Worm (Caenorhabditis elegans) whole organism, L4 larva: Measurements from ENCODE around the gene irld-49.

Experiments used
- F37D6.2 ChIP-seq: sonication (generic microtip); optimal IDR thresholded peaks from 2 replicates; lab custom pipeline; 2016; ENCODE audit warnings: mild to moderate bottlenecking, missing genetic modification characterization, missing compliant biosample characterization
- F44E2.7 ChIP-seq: fragments of 200-800 bp; sonication (Bioruptor generic); IDR thresholded peaks from 2 replicates; pipeline ENCODE4 v2.1.2; 2022; ENCODE audit warnings: missing genetic modification characterization, missing compliant biosample characterization
- F49E8.2 ChIP-seq: sonication (generic microtip); optimal IDR thresholded peaks from 2 replicates; lab custom pipeline; 2016; ENCODE audit warnings: missing compliant biosample characterization, mild to moderate bottlenecking, missing genetic modification characterization, borderline replicate concordance
- R02D3.7 ChIP-seq: fragments of 150-350 bp; sonication (generic microtip); optimal IDR thresholded peaks from 3 replicates; lab custom pipeline; 2014; ENCODE audit warnings: missing biosample characterization, missing genetic modification characterization
- T26A8.4 ChIP-seq: fragments of 200-800 bp; sonication (Bioruptor generic); IDR thresholded peaks from 2 replicates; pipeline ENCODE4 v1.3.6; 2022; ENCODE audit warnings: missing genetic modification characterization, missing compliant biosample characterization
- arid-1 ChIP-seq: fragments of 200-800 bp; sonication (Bioruptor generic); conservative IDR thresholded peaks from 2 replicates; pipeline ENCODE4 v1.3.6; 2022; ENCODE audit warnings: missing genetic modification reagents, missing genetic modification characterization, missing compliant biosample characterization
- ceh-20 ChIP-seq: fragments of 200-800 bp; sonication (Bioruptor generic); IDR thresholded peaks from 2 replicates; pipeline ENCODE4 v1.3.6; 2022; ENCODE audit warnings: missing genetic modification reagents, missing genetic modification characterization, missing compliant biosample characterization
- ceh-44 ChIP-seq: fragments of 200-800 bp; sonication (Bioruptor generic); IDR thresholded peaks from 2 replicates; pipeline ENCODE4 v1.3.6; 2022; ENCODE audit warnings: missing genetic modification reagents, missing genetic modification characterization, missing compliant biosample characterization
- ceh-82 ChIP-seq: sonication (generic microtip); optimal IDR thresholded peaks from 2 replicates; lab custom pipeline; 2017; ENCODE audit warnings: missing biosample characterization, missing genetic modification characterization
- ces-1 ChIP-seq: fragments of 150-350 bp; sonication (generic microtip); optimal IDR thresholded peaks from 4 replicates; lab custom pipeline; 2014; ENCODE audit warnings: missing biosample characterization, missing genetic modification reagents, missing genetic modification characterization
- cey-2 ChIP-seq: sonication (generic microtip); optimal IDR thresholded peaks from 3 replicates; lab custom pipeline; 2017; ENCODE audit warnings: missing genetic modification characterization, mild to moderate bottlenecking, missing compliant biosample characterization, antibody characterized with exemption, borderline replicate concordance; ENCODE audit not compliant: insufficient read depth
- ctbp-1 ChIP-seq: fragments of 200-800 bp; sonication (Bioruptor generic); IDR thresholded peaks from 2 replicates; pipeline ENCODE4 v1.3.6; 2022; ENCODE audit warnings: missing genetic modification reagents, missing genetic modification characterization, missing compliant biosample characterization
- daf-19 ChIP-seq: fragments of 200-800 bp; sonication (Bioruptor generic); conservative IDR thresholded peaks from 2 replicates; pipeline ENCODE4 v1.3.6; 2022; ENCODE audit warnings: missing genetic modification characterization, missing compliant biosample characterization
- dmd-6 ChIP-seq: fragments of 200-800 bp; sonication (Bioruptor generic); IDR thresholded peaks from 2 replicates; pipeline ENCODE4 v1.3.6; 2022; ENCODE audit warnings: missing genetic modification reagents, missing genetic modification characterization, missing compliant biosample characterization
- dmd-8 ChIP-seq: fragments of 200-800 bp; sonication (Bioruptor generic); IDR thresholded peaks from 2 replicates; pipeline ENCODE4 v1.3.6; 2022; ENCODE audit warnings: missing genetic modification characterization, missing compliant biosample characterization
- duxl-1 ChIP-seq: sonication (generic microtip); optimal IDR thresholded peaks from 2 replicates; lab custom pipeline; 2016; ENCODE audit warnings: mild to moderate bottlenecking, missing genetic modification characterization, moderate library complexity, missing compliant biosample characterization; ENCODE audit not compliant: poor library complexity
- dve-1 ChIP-seq: sonication (generic microtip); optimal IDR thresholded peaks from 2 replicates; lab custom pipeline; 2017; ENCODE audit warnings: antibody characterized with exemption, mild to moderate bottlenecking, missing genetic modification characterization, missing compliant biosample characterization; ENCODE audit not compliant: insufficient read depth
- egl-27 ChIP-seq: sonication (generic microtip); optimal IDR thresholded peaks from 3 replicates; lab custom pipeline; 2017; ENCODE audit warnings: missing biosample characterization, missing genetic modification reagents, missing genetic modification characterization
- fkh-10 ChIP-seq: fragments of 150-350 bp; optimal IDR thresholded peaks from 2 replicates; lab custom pipeline; 2014; ENCODE audit warnings: missing biosample characterization, missing genetic modification reagents, missing genetic modification characterization
- hif-1 ChIP-seq, 2 experiments: sonication (generic microtip); optimal IDR thresholded peaks; 2 replicates each; lab custom pipeline; 2016 to 2017; ENCODE audit warnings: missing compliant biosample characterization in 2 of 2, missing genetic modification characterization in 2 of 2, missing genetic modification reagents in 2 of 2, missing genotype in 2 of 2, mild to moderate bottlenecking in 1 of 2
- hlh-11 ChIP-seq: fragments of 200-800 bp; sonication (Bioruptor generic); optimal IDR thresholded peaks from 2 replicates; lab custom pipeline; 2018; ENCODE audit warnings: mild to moderate bottlenecking, missing genetic modification characterization, missing compliant biosample characterization
- hlh-30 ChIP-seq: sonication (generic microtip); optimal IDR thresholded peaks from 2 replicates; lab custom pipeline; 2017; ENCODE audit warnings: antibody characterized with exemption, mild to moderate bottlenecking, missing genetic modification characterization, missing compliant biosample characterization; ENCODE audit not compliant: insufficient read depth
- hmg-1.1 ChIP-seq: fragments of 200-800 bp; sonication (Bioruptor generic); IDR thresholded peaks from 2 replicates; pipeline ENCODE4 v1.3.6; 2022; ENCODE audit warnings: missing genetic modification reagents, missing genetic modification characterization, missing compliant biosample characterization
- jun-1 ChIP-seq: fragments of 150-350 bp; optimal IDR thresholded peaks from 2 replicates; lab custom pipeline; 2014; ENCODE audit warnings: missing biosample characterization, missing genetic modification reagents, missing genetic modification characterization
- lim-7 ChIP-seq: fragments of 200-800 bp; sonication (Bioruptor generic); IDR thresholded peaks from 2 replicates; pipeline ENCODE4 v1.3.6; 2022; ENCODE audit warnings: missing genetic modification characterization, missing compliant biosample characterization
- lin-13 ChIP-seq: fragments of 150-350 bp; optimal IDR thresholded peaks from 2 replicates; lab custom pipeline; 2014; ENCODE audit warnings: missing biosample characterization, missing genetic modification reagents, missing genetic modification characterization
- mdl-1 ChIP-seq, 2 experiments: fragments of 150-350 bp in 1 of 2; sonication (generic microtip) in 1 of 2; optimal IDR thresholded peaks; 2 replicates each; lab custom pipeline; 2014 to 2017; ENCODE audit warnings: missing biosample characterization in 2 of 2, missing genetic modification characterization in 2 of 2
- mdt-29 ChIP-seq: fragments of 200-800 bp; sonication (Bioruptor generic); IDR thresholded peaks from 2 replicates; pipeline ENCODE4 v1.3.6; 2022; ENCODE audit warnings: missing genetic modification reagents, missing genetic modification characterization, missing compliant biosample characterization
- mep-1 ChIP-seq: fragments of 150-350 bp; sonication (generic microtip); optimal IDR thresholded peaks from 3 replicates; lab custom pipeline; 2014; ENCODE audit warnings: missing biosample characterization, missing genetic modification characterization
- mes-2 ChIP-seq: sonication (generic microtip); optimal IDR thresholded peaks from 2 replicates; lab custom pipeline; 2016; ENCODE audit warnings: missing genotype, mild to moderate bottlenecking, missing genetic modification characterization, missing compliant biosample characterization; ENCODE audit not compliant: poor library complexity, severe bottlenecking
- mxl-2 ChIP-seq: fragments of 200-800 bp; sonication (Bioruptor generic); conservative IDR thresholded peaks from 2 replicates; pipeline ENCODE4 v1.3.6; 2022; ENCODE audit warnings: missing genetic modification reagents, missing genetic modification characterization, missing compliant biosample characterization
- mxl-3 ChIP-seq: fragments of 200-800 bp; sonication (Bioruptor generic); optimal IDR thresholded peaks from 2 replicates; lab custom pipeline; 2018; ENCODE audit warnings: mild to moderate bottlenecking, missing genetic modification characterization, missing compliant biosample characterization
- nhr-10 ChIP-seq: fragments of 150-350 bp; optimal IDR thresholded peaks from 2 replicates; lab custom pipeline; 2014; ENCODE audit warnings: missing biosample characterization, missing genetic modification characterization
- nhr-25 ChIP-seq: sonication (generic microtip); optimal IDR thresholded peaks from 2 replicates; lab custom pipeline; 2017; ENCODE audit warnings: missing genetic modification characterization, mild to moderate bottlenecking, missing compliant biosample characterization, antibody characterized with exemption, moderate library complexity, borderline replicate concordance; ENCODE audit not compliant: insufficient read depth
- nhr-28 ChIP-seq: fragments of 150-350 bp; optimal IDR thresholded peaks from 2 replicates; lab custom pipeline; 2014; ENCODE audit warnings: missing biosample characterization, missing genetic modification characterization
- nhr-41 ChIP-seq: fragments of 200-800 bp; sonication (Bioruptor generic); IDR thresholded peaks from 2 replicates; pipeline ENCODE4 v1.3.6; 2022; ENCODE audit warnings: missing genetic modification reagents, missing genetic modification characterization, missing compliant biosample characterization
- nhr-42 ChIP-seq: fragments of 200-800 bp; sonication (Bioruptor generic); IDR thresholded peaks from 2 replicates; pipeline ENCODE4 v1.3.6; 2022; ENCODE audit warnings: missing genetic modification characterization, missing compliant biosample characterization
- nhr-48 ChIP-seq: sonication (generic microtip); optimal IDR thresholded peaks from 2 replicates; lab custom pipeline; 2016; ENCODE audit warnings: mild to moderate bottlenecking, missing genetic modification characterization, missing compliant biosample characterization
- nhr-77 ChIP-seq: fragments of 150-350 bp; optimal IDR thresholded peaks from 2 replicates; lab custom pipeline; 2014; ENCODE audit warnings: missing biosample characterization, missing genetic modification characterization
- pha-4 ChIP-seq, 2 experiments: fragments of 150-350 bp in 1 of 2; fragments of 200-800 bp in 1 of 2; sonication (Bioruptor generic) in 1 of 2; IDR thresholded peaks in 1 of 2; optimal IDR thresholded peaks in 1 of 2; 2 replicates each; pipeline versions ENCODE4 v1.3.6 to Lab custom; 2014 to 2022; ENCODE audit warnings: missing genetic modification characterization in 2 of 2, missing genetic modification reagents in 2 of 2, missing biosample characterization in 1 of 2, missing compliant biosample characterization in 1 of 2
- rbr-2 ChIP-seq: sonication (generic microtip); optimal IDR thresholded peaks from 2 replicates; lab custom pipeline; 2016; ENCODE audit warnings: missing genotype, missing genetic modification characterization, missing compliant biosample characterization
- saeg-2 ChIP-seq: fragments of 200-800 bp; sonication (Bioruptor generic); IDR thresholded peaks from 2 replicates; pipeline ENCODE4 v1.3.6; 2022; ENCODE audit warnings: missing genetic modification reagents, missing genetic modification characterization, missing compliant biosample characterization
- sdz-12 ChIP-seq: fragments of 200-800 bp; sonication (Bioruptor generic); optimal IDR thresholded peaks from 2 replicates; lab custom pipeline; 2018; ENCODE audit warnings: mild to moderate bottlenecking, missing genetic modification characterization, missing compliant biosample characterization
- skn-1 ChIP-seq: fragments of 150-350 bp; optimal IDR thresholded peaks from 2 replicates; lab custom pipeline; 2014; ENCODE audit warnings: missing biosample characterization, missing genetic modification characterization
- snpc-1.2 ChIP-seq: fragments of 200-800 bp; sonication (Bioruptor generic); IDR thresholded peaks from 2 replicates; pipeline ENCODE4 v1.3.6; 2022; ENCODE audit warnings: missing genetic modification reagents, missing genetic modification characterization, missing compliant biosample characterization
- unc-39 ChIP-seq: sonication (generic microtip); optimal IDR thresholded peaks from 2 replicates; lab custom pipeline; 2017; ENCODE audit warnings: missing biosample characterization, missing genetic modification characterization
- zfp-3 ChIP-seq: fragments of 200-800 bp; sonication (Bioruptor generic); conservative IDR thresholded peaks from 2 replicates; pipeline ENCODE4 v1.3.6; 2022; ENCODE audit warnings: missing genetic modification reagents, missing genetic modification characterization, missing compliant biosample characterization
- ztf-11 ChIP-seq: fragments of 150-350 bp; optimal IDR thresholded peaks from 2 replicates; lab custom pipeline; 2014; ENCODE audit warnings: missing biosample characterization, missing genetic modification characterization
- ztf-7 ChIP-seq: fragments of 150-350 bp; optimal IDR thresholded peaks from 2 replicates; lab custom pipeline; 2014; ENCODE audit warnings: missing biosample characterization, missing genetic modification characterization

Gene irld-49

ce11 chrII:2973940-2974402 lies 30.0 kb downstream of the irld-49 start (continued):
- TF ChIP-seq hif-1 (tag; optimal IDR thresholded peaks at IDR 0.05; lab: Kevin White, UChicago): peak in 1 of 2 experiments; percentile 85
- TF ChIP-seq nhr-48 (tag; lab: Kevin White, UChicago): peak; percentile 89
- TF ChIP-seq hmg-1.1: peak; percentile 96
- peak; percentile 98 for TF ChIP-seq hlh-11 (tag; lab: Kevin White, UChicago)
- TF ChIP-seq R02D3.7: no peak
- peak; percentile 100 for TF ChIP-seq pha-4 (GFP tag; IDR thresholded peaks at IDR 0.05; lab: Robert Waterston, UW)
- TF ChIP-seq pha-4 (tag; optimal IDR thresholded peaks at IDR 0.05; lab: Kevin White, UChicago): peak; percentile 2
- peak; percentile 77 for TF ChIP-seq sdz-12
- peak; percentile 93 for TF ChIP-seq zfp-3 (GFP tag; lab: Robert Waterston, UW)
- TF ChIP-seq lim-7: peak; percentile 63; the same call in 1 of the 2 replicates
- TF ChIP-seq nhr-28: peak; percentile 86
- peak; percentile 58; the same call in 1 of the 2 replicates for TF ChIP-seq snpc-1.2
- peak; percentile 76 for TF ChIP-seq mes-2 (tag; lab: Kevin White, UChicago)
- peak; percentile 85 for TF ChIP-seq mxl-2 (GFP tag; lab: Robert Waterston, UW)
- peak; percentile 35 for TF ChIP-seq ces-1
- TF ChIP-seq ctbp-1 (GFP tag; lab: Robert Waterston, UW): peak; percentile 98
- peak; percentile 96 for TF ChIP-seq mep-1 (tag; lab: Kevin White, UChicago)
- peak; percentile 91 for TF ChIP-seq fkh-10
- peak; percentile 35 for TF ChIP-seq skn-1
- peak; percentile 81 for TF ChIP-seq F37D6.2 (tag; lab: Kevin White, UChicago)
- peak; percentile 100 for TF ChIP-seq dmd-6 (GFP tag; lab: Robert Waterston, UW)
- TF ChIP-seq mdl-1 (tag; optimal IDR thresholded peaks at IDR 0.05; lab: Kevin White, UChicago): peak; percentile 94 to 98
- TF ChIP-seq ceh-82 (tag; lab: Kevin White, UChicago): no peak
- peak; percentile 99 for TF ChIP-seq ceh-20 (GFP tag; lab: Robert Waterston, UW)
- TF ChIP-seq dve-1 (tag; lab: Kevin White, UChicago): peak; percentile 98
- no peak for TF ChIP-seq cey-2 (tag; lab: Kevin White, UChicago)
- TF ChIP-seq hlh-30 (tag; lab: Kevin White, UChicago): peak; percentile 97
- TF ChIP-seq mxl-3 (GFP tag; lab: Kevin White, UChicago): peak; percentile 98
- no peak for TF ChIP-seq unc-39 (tag; lab: Kevin White, UChicago)
- no peak for TF ChIP-seq F44E2.7 (GFP tag; lab: Robert Waterston, UW)
- TF ChIP-seq daf-19 (GFP tag; lab: Robert Waterston, UW): no peak
- TF ChIP-seq egl-27 (tag; lab: Kevin White, UChicago): no peak
- TF ChIP-seq rbr-2 (tag; lab: Kevin White, UChicago): peak; percentile 81
- TF ChIP-seq ztf-7 (tag; lab: Kevin White, UChicago): no peak
- TF ChIP-seq saeg-2 (GFP tag; lab: Robert Waterston, UW): peak; percentile 98
- TF ChIP-seq nhr-10 (tag; lab: Kevin White, UChicago): peak; percentile 73
- TF ChIP-seq duxl-1: peak; percentile 92
- TF ChIP-seq nhr-25: peak; percentile 93
- TF ChIP-seq ceh-44 (GFP tag; lab: Robert Waterston, UW): no peak
- peak; percentile 97 for TF ChIP-seq nhr-41
- TF ChIP-seq nhr-77 (tag; lab: Kevin White, UChicago): peak; percentile 87
- TF ChIP-seq mdt-29: peak; percentile 95
- peak; percentile 91 for TF ChIP-seq jun-1 (tag; lab: Kevin White, UChicago)
- no peak for TF ChIP-seq ztf-11 (tag; lab: Kevin White, UChicago)
- peak; percentile 89 for TF ChIP-seq lin-13
- TF ChIP-seq nhr-42 (GFP tag; lab: Robert Waterston, UW): peak; percentile 86; the same call in 1 of the 2 replicates
- peak; percentile 66; the same call in 1 of the 2 replicates for TF ChIP-seq dmd-8
- peak; percentile 96 for TF ChIP-seq T26A8.4 (GFP tag; lab: Robert Waterston, UW)
- peak; percentile 86 for TF ChIP-seq arid-1
- no peak for TF ChIP-seq F49E8.2 (tag; lab: Kevin White, UChicago)
